Fruit fly (Drosophila melanogaster): Measurements from ENCODE around the gene Sodh1.

DNA sequence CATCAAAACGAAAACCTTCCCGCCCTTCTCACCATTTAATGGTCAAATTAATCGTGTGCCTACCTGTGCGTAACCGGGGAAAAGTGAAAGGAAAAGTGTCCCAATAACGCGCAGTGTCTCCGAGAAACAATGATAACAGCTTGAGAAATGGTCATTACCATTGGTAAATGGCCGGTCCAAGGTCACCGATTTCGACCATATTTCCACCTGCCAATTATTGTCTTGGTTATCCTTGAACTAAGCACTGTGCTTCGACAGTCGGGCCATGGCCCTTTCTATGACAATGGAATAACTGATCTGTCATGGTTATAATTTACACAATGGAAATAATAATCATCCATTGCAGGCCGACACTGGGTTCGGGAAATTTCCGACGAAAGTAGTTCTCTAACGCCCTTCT is 8.1 kb upstream of the Sodh1 start:
- no peak for TF ChIP-seq svp (GFP tag)
- no peak for TF ChIP-seq fd59A (GFP tag; optimal IDR thresholded peaks at IDR 0.05)
- TF ChIP-seq CG16779 (tag; optimal IDR thresholded peaks at IDR 0.05) = no peak
- no peak for TF ChIP-seq net (GFP tag; optimal IDR thresholded peaks at IDR 0.05)
- no peak for TF ChIP-seq CG6792 (GFP tag; optimal IDR thresholded peaks at IDR 0.05)
- TF ChIP-seq Sox14 (GFP tag; optimal IDR thresholded peaks at IDR 0.05) = no peak
- TF ChIP-seq Gug (GFP tag; IDR thresholded peaks at IDR 0.05) = no peak
- TF ChIP-seq CG4318 (GFP tag; optimal IDR thresholded peaks at IDR 0.05) = no peak
- no peak for TF ChIP-seq CG31627 (GFP tag; optimal IDR thresholded peaks at IDR 0.05)
- TF ChIP-seq Ets21C (GFP tag; optimal IDR thresholded peaks at IDR 0.05) = no peak
- no peak for TF ChIP-seq Eip75B (GFP tag; optimal IDR thresholded peaks at IDR 0.05)
- TF ChIP-seq CG11294 (GFP tag; IDR thresholded peaks at IDR 0.05) = no peak
- no peak for TF ChIP-seq CG15336 (GFP tag; IDR thresholded peaks at IDR 0.05)
- no peak for TF ChIP-seq spab (GFP tag; optimal IDR thresholded peaks at IDR 0.05)
